Fruit fly (Drosophila melanogaster) whole organism, wandering third instar larva: Measurements from ENCODE around the gene Rbcn-3B.

Experiments
- Abd-B ChIP-seq: fragments of >200 bp; optimal IDR thresholded peaks from 2 replicates; lab custom pipeline; 2017; ENCODE audit warnings: missing biosample characterization, missing genetic modification characterization
- CG32264 ChIP-seq: fragments of 200-800 bp; sonication (Bioruptor generic); optimal IDR thresholded peaks from 2 replicates; lab custom pipeline; 2016; ENCODE audit warnings: missing biosample characterization, missing genetic modification characterization
- CG9705 ChIP-seq: fragments of 200-800 bp; sonication (Bioruptor generic); optimal IDR thresholded peaks from 2 replicates; lab custom pipeline; 2018; ENCODE audit warnings: missing biosample characterization, mild to moderate bottlenecking, missing genetic modification characterization
- CrebA ChIP-seq: fragments of 200-800 bp; sonication (Bioruptor generic); optimal IDR thresholded peaks from 2 replicates; lab custom pipeline; 2016; ENCODE audit warnings: missing biosample characterization, mild to moderate bottlenecking, missing genetic modification characterization, borderline replicate concordance
- Dfd ChIP-seq: fragments of >200 bp; optimal IDR thresholded peaks from 2 replicates; lab custom pipeline; 2017; ENCODE audit warnings: missing biosample characterization, missing genetic modification characterization
- Dif ChIP-seq: fragments of 200-275, 200-300 bp; sonication (Bioruptor generic); optimal IDR thresholded peaks from 2 replicates; lab custom pipeline; 2018; ENCODE audit warnings: missing biosample characterization, missing genetic modification characterization; ENCODE audit not compliant: partially characterized antibody
- GATAd ChIP-seq: sonication (Bioruptor generic); optimal IDR thresholded peaks from 2 replicates; lab custom pipeline; 2016; ENCODE audit warnings: missing biosample characterization, missing genetic modification characterization
- HLH106 ChIP-seq: fragments of 200-800 bp; optimal IDR thresholded peaks from 3 replicates; lab custom pipeline; 2019; ENCODE audit warnings: missing biosample characterization, mild to moderate bottlenecking, missing genetic modification characterization, moderate library complexity
- Hnf4 ChIP-seq: fragments of 200-800 bp; sonication (Bioruptor generic); optimal IDR thresholded peaks from 2 replicates; lab custom pipeline; 2016; ENCODE audit warnings: missing biosample characterization, mild to moderate bottlenecking, missing genetic modification characterization
- Hr78 ChIP-seq: fragments of >200 bp; optimal IDR thresholded peaks from 2 replicates; lab custom pipeline; 2017; ENCODE audit warnings: missing biosample characterization, missing genetic modification characterization
- Hr83 ChIP-seq: fragments of 200-300 bp; sonication (Bioruptor generic); optimal IDR thresholded peaks from 2 replicates; lab custom pipeline; 2016; ENCODE audit warnings: missing biosample characterization, mild to moderate bottlenecking, missing genetic modification characterization, moderate library complexity; ENCODE audit not compliant: poor library complexity, severe bottlenecking
- Jra ChIP-seq: sonication (Bioruptor generic); optimal IDR thresholded peaks from 2 replicates; lab custom pipeline; 2016; ENCODE audit warnings: missing biosample characterization, missing genetic modification characterization
- Mio ChIP-seq: sonication (Bioruptor generic); optimal IDR thresholded peaks from 2 replicates; lab custom pipeline; 2016; ENCODE audit warnings: missing biosample characterization, missing genetic modification characterization
- Myc ChIP-seq: fragments of >200 bp; optimal IDR thresholded peaks from 2 replicates; lab custom pipeline; 2017
- N ChIP-seq: fragments of >200 bp; optimal IDR thresholded peaks from 2 replicates; lab custom pipeline; 2018; ENCODE audit warnings: missing biosample characterization, missing external identifiers, missing genetic modification characterization
- OdsH ChIP-seq: fragments of 200-800 bp; sonication (Bioruptor generic); optimal IDR thresholded peaks from 2 replicates; lab custom pipeline; 2016; ENCODE audit warnings: missing biosample characterization, mild to moderate bottlenecking, missing genetic modification characterization
- Rel ChIP-seq, 2 experiments: fragments of 200-800 bp; sonication (Bioruptor generic) in 1 of 2; optimal IDR thresholded peaks; 2 replicates in 1 of 2; 3 replicates in 1 of 2; lab custom pipeline; 2016 to 2019; ENCODE audit warnings: mild to moderate bottlenecking in 2 of 2, missing biosample characterization in 2 of 2, missing genetic modification characterization in 2 of 2, moderate library complexity in 1 of 2
- Sp1 ChIP-seq: fragments of 200-800 bp; sonication (Bioruptor generic); optimal IDR thresholded peaks from 3 replicates; lab custom pipeline; 2019; ENCODE audit warnings: missing biosample characterization, mild to moderate bottlenecking, missing genetic modification characterization, moderate library complexity
- Vsx2 ChIP-seq: fragments of 200-300, 225-300 bp; sonication (Bioruptor generic); optimal IDR thresholded peaks from 2 replicates; lab custom pipeline; 2018; ENCODE audit warnings: missing biosample characterization, missing genetic modification characterization; ENCODE audit not compliant: partially characterized antibody
- br ChIP-seq: fragments of 200-800 bp; sonication (Bioruptor generic); optimal IDR thresholded peaks from 2 replicates; lab custom pipeline; 2016; ENCODE audit warnings: missing biosample characterization, missing genetic modification characterization
- brk ChIP-seq: fragments of 200-800 bp; sonication (Bioruptor generic); optimal IDR thresholded peaks from 2 replicates; lab custom pipeline; 2016; ENCODE audit warnings: missing biosample characterization, mild to moderate bottlenecking, missing genetic modification characterization
- dl ChIP-seq, 2 experiments: fragments of 175-275, 200-275 bp in 1 of 2; fragments of 200-275 bp in 1 of 2; sonication (Bioruptor generic); optimal IDR thresholded peaks; lab custom pipeline; 2018; ENCODE audit warnings: mild to moderate bottlenecking in 2 of 2, missing biosample characterization in 2 of 2, missing genetic modification characterization in 2 of 2, moderate library complexity in 2 of 2; ENCODE audit not compliant: partially characterized antibody in 2 of 2, insufficient read depth in 1 of 2
- dmrt93B ChIP-seq: fragments of 200-800 bp; sonication (Bioruptor generic); optimal IDR thresholded peaks from 2 replicates; lab custom pipeline; 2018; ENCODE audit warnings: missing biosample characterization, mild to moderate bottlenecking, missing genetic modification characterization
- dsf ChIP-seq: sonication (Bioruptor generic); optimal IDR thresholded peaks from 2 replicates; lab custom pipeline; 2016; ENCODE audit warnings: missing biosample characterization, missing genetic modification characterization, borderline replicate concordance
- ey ChIP-seq: fragments of 200-800 bp; sonication (Bioruptor generic); optimal IDR thresholded peaks from 2 replicates; lab custom pipeline; 2016; ENCODE audit warnings: missing biosample characterization, missing genetic modification characterization
- foxo ChIP-seq, 2 experiments: fragments of 200-800 bp; sonication (Bioruptor generic); optimal IDR thresholded peaks; 2 replicates in 1 of 2; 3 replicates in 1 of 2; lab custom pipeline; 2016 to 2017; ENCODE audit warnings: missing biosample characterization in 2 of 2, missing genetic modification characterization in 2 of 2
- fru ChIP-seq: fragments of 200-800 bp; sonication (Bioruptor generic); optimal IDR thresholded peaks from 3 replicates; lab custom pipeline; 2016; ENCODE audit warnings: missing biosample characterization, mild to moderate bottlenecking, missing genetic modification characterization
- h ChIP-seq: fragments of 200-800 bp; sonication (Bioruptor generic); optimal IDR thresholded peaks from 3 replicates; lab custom pipeline; 2016; ENCODE audit warnings: missing biosample characterization, mild to moderate bottlenecking, missing genetic modification characterization
- jim ChIP-seq: fragments of 175-275, 200-325 bp; sonication (Bioruptor generic); optimal IDR thresholded peaks from 2 replicates; lab custom pipeline; 2016; ENCODE audit warnings: missing biosample characterization, mild to moderate bottlenecking, missing genetic modification characterization
- lola ChIP-seq: fragments of >200 bp; optimal IDR thresholded peaks from 2 replicates; lab custom pipeline; 2017; ENCODE audit warnings: missing biosample characterization, missing genetic modification characterization
- pan ChIP-seq: fragments of >200 bp; optimal IDR thresholded peaks from 2 replicates; lab custom pipeline; 2017
- psq ChIP-seq: fragments of 200-800 bp; sonication (Bioruptor generic); optimal IDR thresholded peaks from 3 replicates; lab custom pipeline; 2017; ENCODE audit warnings: missing biosample characterization, mild to moderate bottlenecking, missing genetic modification characterization, moderate library complexity
- rgr ChIP-seq: fragments of 200-800 bp; sonication (Bioruptor generic); optimal IDR thresholded peaks from 3 replicates; lab custom pipeline; 2016; ENCODE audit warnings: missing biosample characterization, mild to moderate bottlenecking, missing genetic modification characterization
- sage ChIP-seq: fragments of 200-800 bp; sonication (Bioruptor generic); optimal IDR thresholded peaks from 2 replicates; lab custom pipeline; 2016; ENCODE audit warnings: missing biosample characterization, mild to moderate bottlenecking, missing genetic modification characterization
- sv ChIP-seq: fragments of 200-800 bp; sonication (Bioruptor generic); optimal IDR thresholded peaks from 3 replicates; lab custom pipeline; 2016; ENCODE audit warnings: missing biosample characterization, missing genetic modification characterization
- tai ChIP-seq: sonication (Bioruptor generic); optimal IDR thresholded peaks from 2 replicates; lab custom pipeline; 2016; ENCODE audit warnings: missing biosample characterization, missing genetic modification characterization
- usp ChIP-seq: fragments of >200 bp; optimal IDR thresholded peaks from 2 replicates; lab custom pipeline; 2017; ENCODE audit warnings: missing biosample characterization, missing genetic modification characterization
- woc ChIP-seq: sonication (Bioruptor generic); optimal IDR thresholded peaks from 2 replicates; lab custom pipeline; 2016; ENCODE audit warnings: missing biosample characterization, mild to moderate bottlenecking, missing genetic modification characterization

The Rbcn-3B gene

DNA sequence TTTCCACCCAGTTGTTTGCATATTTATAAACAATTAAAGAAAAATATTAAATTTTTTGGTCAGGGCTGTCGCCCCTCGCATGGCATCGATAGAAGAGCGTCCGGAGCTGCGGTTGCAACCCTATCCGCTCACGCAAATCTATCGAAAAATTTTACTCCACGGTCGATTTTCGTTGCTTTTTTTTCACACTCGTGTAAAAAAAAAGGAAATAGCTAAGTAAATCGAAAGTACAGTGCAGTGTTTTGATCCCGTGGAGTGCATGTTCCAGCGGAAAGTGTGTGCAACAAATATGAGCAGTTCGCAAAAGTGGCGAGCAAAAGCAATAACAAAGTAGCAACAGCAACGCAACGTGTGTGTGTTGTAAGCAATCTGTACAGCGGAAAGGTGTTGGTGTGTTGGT is at the start of gene Rbcn-3B, which contains the start of gene Edem1:
Rbcn-3B (plus strand) TSS at position 164 of the 400 bp plus-strand sequence.
Edem1 (minus strand) TSS at position 71 of the 400 bp plus-strand sequence.
- TF ChIP-seq CG9705: no peak
- TF ChIP-seq Sp1 (GFP tag; lab: Kevin White, UChicago): peak; percentile 10
- TF ChIP-seq brk (GFP tag; lab: Kevin White, UChicago): no peak
- no peak for TF ChIP-seq Hr78 (GFP tag; lab: Kevin White, UChicago)

DNA sequence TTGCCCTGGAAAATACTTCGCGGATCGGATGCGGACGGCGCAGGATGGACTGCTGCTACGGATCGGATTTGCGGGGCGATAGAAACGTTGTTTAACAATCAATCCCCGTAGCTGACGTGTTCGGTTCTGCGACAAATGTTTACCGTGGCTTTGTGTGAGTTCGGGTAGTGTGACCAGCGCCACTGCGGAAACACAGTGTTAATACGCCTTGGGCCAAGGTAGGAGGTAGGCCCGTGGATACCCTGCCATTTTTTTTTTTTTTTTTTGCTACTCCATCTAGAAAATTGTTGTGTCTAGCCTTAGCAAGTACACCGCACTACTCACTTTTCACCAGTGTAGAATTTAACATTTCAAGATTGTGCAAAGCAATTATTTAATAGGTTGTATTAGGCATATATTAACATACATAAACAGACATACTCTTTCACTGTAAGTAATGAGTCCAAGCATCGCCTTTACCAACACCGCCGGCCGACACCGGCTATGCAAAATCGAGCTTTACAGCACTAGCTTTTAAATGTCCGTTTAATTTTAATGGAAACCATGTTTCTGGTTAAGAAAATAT is 47.0 kb upstream of the Rbcn-3B start, which contains the start of gene deltaCOP:
deltaCOP (minus strand) TSS at position 171 of the 565 bp plus-strand sequence.
- TF ChIP-seq ey (peak; percentile 91), h (GFP tag; lab: Kevin White, UChicago) (peak; percentile 93), fru (GFP tag; lab: Kevin White, UChicago) (no peak), OdsH (peak; percentile 87), Hnf4 (GFP tag; lab: Kevin White, UChicago) (no peak), Rel (GFP tag; optimal IDR thresholded peaks at IDR 0.05; lab: Kevin White, UChicago) (no peak), Rel (tag; optimal IDR thresholded peaks at IDR 0.05; lab: Kevin White, UChicago) (peak; percentile 65), dl (GFP tag; optimal IDR thresholded peaks at IDR 0.05; lab: Kevin White, UChicago; ENCODE audit: insufficient read depth in 1 of 2, partially characterized antibody in 2 of 2) (no peak), rgr (peak; percentile 91), Hr78 (GFP tag; lab: Kevin White, UChicago) (no peak), woc (GFP tag; lab: Kevin White, UChicago) (peak; percentile 97), Vsx2 (GFP tag; lab: Kevin White, UChicago) (no peak), HLH106 (peak; percentile 81), usp (GFP tag; lab: Kevin White, UChicago) (no peak), Mio (GFP tag; lab: Kevin White, UChicago) (peak; percentile 39), Dfd (GFP tag; lab: Kevin White, UChicago) (no peak), Dif (GFP tag; lab: Kevin White, UChicago) (no peak), GATAd (no peak), Abd-B (no peak), foxo (GFP tag; optimal IDR thresholded peaks at IDR 0.05; lab: Kevin White, UChicago) (peak; percentile 19 to 92), Myc (lab: Kevin White, UChicago) (peak; percentile 40), Hr83 (GFP tag; lab: Kevin White, UChicago) (peak; percentile 56), N (GFP tag; lab: Kevin White, UChicago) (no peak), dsf (no peak), CrebA (GFP tag; lab: Kevin White, UChicago) (no peak), psq (peak; percentile 82), tai (GFP tag; lab: Kevin White, UChicago) (no peak), CG9705 (peak; percentile 51), CG32264 (GFP tag; lab: Kevin White, UChicago) (peak; percentile 53), dmrt93B (GFP tag; lab: Kevin White, UChicago) (no peak), brk (GFP tag; lab: Kevin White, UChicago) (no peak), pan (lab: Kevin White, UChicago) (no peak), Jra (GFP tag; lab: Kevin White, UChicago) (no peak), sv (peak; percentile 79), lola (GFP tag; lab: Kevin White, UChicago) (no peak), sage (GFP tag; lab: Kevin White, UChicago) (no peak), jim (GFP tag; lab: Kevin White, UChicago) (no peak), br (GFP tag; lab: Kevin White, UChicago) (peak; percentile 89), Sp1 (GFP tag; lab: Kevin White, UChicago) (peak; percentile 72)
